Fruit fly (Drosophila melanogaster): ENCODE results near the gene mnd.

DNA sequence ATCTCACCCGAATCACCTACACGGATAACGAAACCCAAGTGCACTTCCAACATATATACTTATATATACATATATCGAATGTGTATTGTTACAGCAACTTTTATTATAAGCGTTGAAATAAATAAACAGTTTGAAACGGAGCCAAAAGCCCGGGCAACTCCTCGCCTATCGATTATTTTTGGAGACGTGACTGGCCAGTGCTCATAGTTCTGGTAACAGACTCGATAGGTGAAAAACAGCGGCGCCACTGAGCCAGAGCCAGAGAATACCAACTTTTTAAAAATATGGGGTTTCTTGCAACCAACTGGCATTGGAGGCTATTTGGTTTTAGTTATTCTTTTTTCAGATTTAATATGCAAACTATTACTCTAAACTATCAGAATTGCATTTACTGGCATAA is 42.1 kb upstream of the mnd start:
- no peak for TF ChIP-seq CG12605 (GFP tag; IDR thresholded peaks at IDR 0.05)
- no peak for TF ChIP-seq EcR (GFP tag; optimal IDR thresholded peaks at IDR 0.05)
- TF ChIP-seq fd96Ca (GFP tag; IDR thresholded peaks at IDR 0.05) = no peak
- TF ChIP-seq CG10348 (GFP tag; IDR thresholded peaks at IDR 0.05) = no peak
- no peak for TF ChIP-seq Ets98B (GFP tag; IDR thresholded peaks at IDR 0.05)
- no peak for TF ChIP-seq rn (GFP tag; IDR thresholded peaks at IDR 0.05)
- no peak for TF ChIP-seq CG17806 (tag; optimal IDR thresholded peaks at IDR 0.05)
- no peak for TF ChIP-seq D1 (tag; optimal IDR thresholded peaks at IDR 0.05)
- TF ChIP-seq CG34367 (tag; optimal IDR thresholded peaks at IDR 0.05) = no peak
